Worm (Caenorhabditis elegans) whole organism, young adult: ENCODE results near the gene K03B4.4.

Source experiments
- F49E8.2 ChIP-seq: sonication (generic microtip); optimal IDR thresholded peaks from 3 replicates; lab custom pipeline; 2017; ENCODE audit warnings: missing genetic modification characterization, mild to moderate bottlenecking, missing compliant biosample characterization, antibody characterized with exemption, moderate library complexity; ENCODE audit not compliant: insufficient read depth
- F55B11.4 ChIP-seq: sonication (generic microtip); optimal IDR thresholded peaks from 2 replicates; lab custom pipeline; 2016; ENCODE audit warnings: missing compliant biosample characterization, missing genetic modification characterization, borderline replicate concordance; ENCODE audit not compliant: insufficient read depth
- F57A8.1 ChIP-seq: fragments of 200-800 bp; sonication (Bioruptor generic); optimal IDR thresholded peaks from 2 replicates; lab custom pipeline; 2018; ENCODE audit warnings: mild to moderate bottlenecking, missing genetic modification characterization, moderate library complexity, missing compliant biosample characterization
- F57C9.4 ChIP-seq: sonication (generic microtip); optimal IDR thresholded peaks from 2 replicates; lab custom pipeline; 2017; ENCODE audit warnings: mild to moderate bottlenecking, missing genetic modification characterization, missing compliant biosample characterization
- Y67H2A.10 ChIP-seq: fragments of 200-800 bp; sonication (Bioruptor generic); conservative IDR thresholded peaks from 2 replicates; pipeline ENCODE4 v1.3.6; 2022; ENCODE audit warnings: missing genetic modification reagents, missing genetic modification characterization, missing compliant biosample characterization
- ZK185.1 ChIP-seq: sonication (generic microtip); optimal IDR thresholded peaks from 2 replicates; lab custom pipeline; 2016; ENCODE audit warnings: mild to moderate bottlenecking, missing genetic modification characterization, missing compliant biosample characterization; ENCODE audit not compliant: poor library complexity, severe bottlenecking
- ama-1 ChIP-seq, 3 experiments: fragments of 150-350 bp in 1 of 3; sonication (generic microtip) in 2 of 3; optimal IDR thresholded peaks; 2 replicates each; lab custom pipeline; 2014 to 2018; ENCODE audit warnings: missing biosample characterization in 2 of 3, missing genetic modification characterization in 2 of 3, missing genetic modification reagents in 2 of 3
- attf-3 ChIP-seq: fragments of 200-800 bp; sonication (Bioruptor generic); conservative IDR thresholded peaks from 2 replicates; pipeline ENCODE4 v1.3.6; 2022; ENCODE audit warnings: missing genetic modification reagents, missing genetic modification characterization, missing compliant biosample characterization
- attf-5 ChIP-seq: fragments of 200-800 bp; sonication (Bioruptor generic); optimal IDR thresholded peaks from 2 replicates; lab custom pipeline; 2018; ENCODE audit warnings: mild to moderate bottlenecking, missing genetic modification characterization, missing compliant biosample characterization
- bed-1 ChIP-seq: fragments of 200-800 bp; sonication (Bioruptor generic); IDR thresholded peaks from 2 replicates; pipeline ENCODE4 v1.3.6; 2022; ENCODE audit warnings: missing genetic modification reagents, missing genetic modification characterization, missing compliant biosample characterization
- ceh-58 ChIP-seq: fragments of 200-800 bp; sonication (Bioruptor generic); IDR thresholded peaks from 2 replicates; pipeline ENCODE4 v1.3.6; 2022; ENCODE audit warnings: missing genetic modification characterization, missing compliant biosample characterization
- ceh-79 ChIP-seq: sonication (generic microtip); optimal IDR thresholded peaks from 2 replicates; lab custom pipeline; 2017; ENCODE audit warnings: mild to moderate bottlenecking, missing genetic modification characterization, missing compliant biosample characterization
- chd-7 ChIP-seq: sonication (generic microtip); optimal IDR thresholded peaks from 2 replicates; lab custom pipeline; 2016; ENCODE audit warnings: mild to moderate bottlenecking, missing genetic modification characterization, moderate library complexity, missing compliant biosample characterization
- egrh-3 ChIP-seq: fragments of 200-800 bp; sonication (Bioruptor generic); IDR thresholded peaks from 2 replicates; pipeline ENCODE4 v1.3.6; 2022; ENCODE audit warnings: missing genetic modification reagents, missing genetic modification characterization, missing compliant biosample characterization
- ekl-4 ChIP-seq: fragments of 200-800 bp; sonication (Bioruptor generic); IDR thresholded peaks from 2 replicates; pipeline ENCODE4 v1.3.6; 2022; ENCODE audit warnings: missing genetic modification reagents, missing genetic modification characterization, missing compliant biosample characterization
- fkh-3 ChIP-seq: sonication (generic microtip); optimal IDR thresholded peaks from 2 replicates; lab custom pipeline; 2016; ENCODE audit warnings: mild to moderate bottlenecking, missing genetic modification characterization, missing compliant biosample characterization
- gei-17 ChIP-seq: fragments of 200-800 bp; sonication (Bioruptor generic); optimal IDR thresholded peaks from 2 replicates; lab custom pipeline; 2018; ENCODE audit warnings: mild to moderate bottlenecking, missing genetic modification characterization, missing compliant biosample characterization
- hlh-12 ChIP-seq: sonication (generic microtip); optimal IDR thresholded peaks from 2 replicates; lab custom pipeline; 2016; ENCODE audit warnings: missing genetic modification characterization, missing compliant biosample characterization
- hlh-26 ChIP-seq: fragments of 200-800 bp; sonication (Bioruptor generic); conservative IDR thresholded peaks from 2 replicates; pipeline ENCODE4 v1.3.6; 2022; ENCODE audit warnings: missing genetic modification reagents, missing genetic modification characterization, missing compliant biosample characterization
- hmg-20 ChIP-seq: fragments of 200-800 bp; sonication (Bioruptor generic); IDR thresholded peaks from 2 replicates; pipeline ENCODE4 v1.3.6; 2022; ENCODE audit warnings: missing genetic modification reagents, missing genetic modification characterization, missing compliant biosample characterization
- hrde-1 ChIP-seq: sonication (generic microtip); optimal IDR thresholded peaks from 2 replicates; lab custom pipeline; 2016; ENCODE audit warnings: missing genetic modification characterization, mild to moderate bottlenecking, missing compliant biosample characterization, moderate library complexity, missing genotype, missing genetic modification reagents, borderline replicate concordance
- hsf-1 ChIP-seq: fragments of 200-800 bp; sonication (Bioruptor generic); IDR thresholded peaks from 2 replicates; pipeline ENCODE4 v1.3.6; 2022; ENCODE audit warnings: missing genetic modification reagents, missing genetic modification characterization, missing compliant biosample characterization
- lin-35 ChIP-seq, 3 experiments: fragments of 150-350 bp in 2 of 3; sonication (generic microtip) in 1 of 3; optimal IDR thresholded peaks; 2 replicates each; lab custom pipeline; 2014 to 2018; ENCODE audit warnings: missing biosample characterization in 3 of 3, missing genetic modification characterization in 3 of 3, missing genetic modification reagents in 3 of 3
- madf-10 ChIP-seq: sonication (generic microtip); optimal IDR thresholded peaks from 2 replicates; lab custom pipeline; 2016; ENCODE audit warnings: mild to moderate bottlenecking, missing genetic modification characterization, missing compliant biosample characterization
- madf-6 ChIP-seq: fragments of 200-800 bp; sonication (Bioruptor generic); IDR thresholded peaks from 2 replicates; pipeline ENCODE4 v1.3.6; 2022; ENCODE audit warnings: missing genetic modification reagents, missing genetic modification characterization, missing compliant biosample characterization
- nfya-1 ChIP-seq: sonication (generic microtip); optimal IDR thresholded peaks from 2 replicates; lab custom pipeline; 2017; ENCODE audit warnings: antibody characterized with exemption, missing compliant biosample characterization, missing genetic modification characterization, borderline replicate concordance; ENCODE audit not compliant: insufficient read depth
- nfya-2 ChIP-seq: fragments of 200-800 bp; sonication (Bioruptor generic); IDR thresholded peaks from 2 replicates; pipeline ENCODE4 v1.3.6; 2022; ENCODE audit warnings: missing genetic modification reagents, missing genetic modification characterization, missing compliant biosample characterization
- nhr-120 ChIP-seq: fragments of 200-800 bp; sonication (Bioruptor generic); IDR thresholded peaks from 2 replicates; pipeline ENCODE4 v1.3.6; 2022; ENCODE audit warnings: missing genetic modification characterization, missing compliant biosample characterization
- nhr-179 ChIP-seq: sonication (generic microtip); optimal IDR thresholded peaks from 2 replicates; lab custom pipeline; 2016; ENCODE audit warnings: mild to moderate bottlenecking, missing genetic modification characterization, missing compliant biosample characterization
- nhr-27 ChIP-seq: fragments of 200-800 bp; sonication (Bioruptor generic); optimal IDR thresholded peaks from 2 replicates; lab custom pipeline; 2018; ENCODE audit warnings: mild to moderate bottlenecking, missing genetic modification characterization, moderate library complexity, missing compliant biosample characterization
- nhr-80 ChIP-seq: sonication (generic microtip); optimal IDR thresholded peaks from 2 replicates; lab custom pipeline; 2016; ENCODE audit warnings: missing genetic modification characterization, missing compliant biosample characterization
- pbrm-1 ChIP-seq: fragments of 200-800 bp; sonication (Bioruptor generic); IDR thresholded peaks from 2 replicates; pipeline ENCODE4 v1.3.6; 2022; ENCODE audit warnings: missing genetic modification reagents, missing genetic modification characterization, missing compliant biosample characterization
- pha-4 ChIP-seq: fragments of 150-350 bp; sonication (generic microtip); optimal IDR thresholded peaks from 2 replicates; lab custom pipeline; 2014; ENCODE audit warnings: missing biosample characterization, missing genetic modification reagents, missing genetic modification characterization
- rcor-1 ChIP-seq: fragments of 200-800 bp; sonication (Bioruptor generic); IDR thresholded peaks from 2 replicates; pipeline ENCODE4 v1.3.6; 2022; ENCODE audit warnings: missing genetic modification reagents, missing genetic modification characterization, missing compliant biosample characterization
- rec-8 ChIP-seq, 2 experiments: sonication (generic microtip); optimal IDR thresholded peaks; 2 replicates each; lab custom pipeline; 2016; ENCODE audit warnings: mild to moderate bottlenecking in 2 of 2, missing genetic modification characterization in 2 of 2, missing genetic modification reagents in 2 of 2, missing genotype in 2 of 2, missing biosample characterization in 1 of 2, missing compliant biosample characterization in 1 of 2, moderate library complexity in 1 of 2
- rpc-1 ChIP-seq, 2 experiments: fragments of 150-350 bp in 1 of 2; sonication (generic microtip) in 1 of 2; optimal IDR thresholded peaks; 2 replicates each; lab custom pipeline; 2014 to 2018; ENCODE audit warnings: missing biosample characterization in 1 of 2, missing genetic modification characterization in 1 of 2, missing genetic modification reagents in 1 of 2, missing genotype in 1 of 2
- sea-2 ChIP-seq: fragments of 200-800 bp; sonication (Bioruptor generic); IDR thresholded peaks from 2 replicates; pipeline ENCODE4 v1.3.6; 2022; ENCODE audit warnings: missing genetic modification characterization, missing compliant biosample characterization
- sptf-2 ChIP-seq: fragments of 200-800 bp; sonication (Bioruptor generic); optimal IDR thresholded peaks from 2 replicates; lab custom pipeline; 2018; ENCODE audit warnings: mild to moderate bottlenecking, missing genetic modification characterization, missing compliant biosample characterization
- tlf-1 ChIP-seq: fragments of 200-800 bp; sonication (Bioruptor generic); optimal IDR thresholded peaks from 2 replicates; lab custom pipeline; 2018; ENCODE audit warnings: mild to moderate bottlenecking, missing genetic modification characterization, missing compliant biosample characterization
- unc-130 ChIP-seq: sonication (generic microtip); optimal IDR thresholded peaks from 2 replicates; lab custom pipeline; 2016; ENCODE audit warnings: missing genetic modification reagents, missing genetic modification characterization, missing compliant biosample characterization
- unc-62 ChIP-seq: fragments of 150-350 bp; optimal IDR thresholded peaks from 2 replicates; lab custom pipeline; 2014; ENCODE audit warnings: missing biosample characterization, missing genetic modification reagents, missing genetic modification characterization
- xnd-1 ChIP-seq: sonication (generic microtip); optimal IDR thresholded peaks from 2 replicates; lab custom pipeline; 2016; ENCODE audit warnings: missing genotype, missing genetic modification reagents, missing genetic modification characterization, missing compliant biosample characterization
- zfh-2 ChIP-seq: fragments of 200-800 bp; sonication (Bioruptor generic); conservative IDR thresholded peaks from 2 replicates; pipeline ENCODE4 v1.3.6; 2022; ENCODE audit warnings: missing genetic modification reagents, missing genetic modification characterization, missing compliant biosample characterization
- zim-3 ChIP-seq: sonication (generic microtip); optimal IDR thresholded peaks from 2 replicates; lab custom pipeline; 2017; ENCODE audit warnings: mild to moderate bottlenecking, missing genetic modification characterization, moderate library complexity, missing compliant biosample characterization
- ztf-3 ChIP-seq: fragments of 200-800 bp; sonication (Bioruptor generic); optimal IDR thresholded peaks from 2 replicates; lab custom pipeline; 2018; ENCODE audit warnings: mild to moderate bottlenecking, missing genetic modification characterization, missing compliant biosample characterization
- ztf-6 ChIP-seq: fragments of 200-800 bp; sonication (Bioruptor generic); IDR thresholded peaks from 2 replicates; pipeline ENCODE4 v1.3.6; 2022; ENCODE audit warnings: missing genetic modification reagents, missing genetic modification characterization, missing compliant biosample characterization

K03B4.4 gene

DNA sequence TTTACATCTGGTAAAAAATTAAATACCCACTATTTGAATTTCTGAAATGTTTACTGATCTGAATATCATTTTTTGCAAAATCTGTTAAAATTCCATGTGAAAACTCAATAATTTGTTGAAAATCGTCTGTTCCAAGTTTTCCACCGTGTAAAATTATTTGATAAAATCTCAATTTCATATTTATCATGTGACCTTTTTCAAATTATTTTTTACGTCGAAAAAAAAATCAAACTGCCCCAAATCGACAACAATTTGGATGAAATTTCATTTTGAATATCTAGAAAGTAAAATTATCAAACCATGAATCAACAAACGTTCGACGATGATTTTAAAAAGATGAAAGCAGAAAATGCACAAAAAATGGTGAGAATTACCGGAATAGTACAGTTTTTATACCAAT, 26.6 kb upstream of the K03B4.4 start, which contains the start of gene F41F3.9:
TSS of gene F41F3.9 (plus strand) at position 301 of the 400 bp plus-strand sequence.
- TF ChIP-seq Y67H2A.10 (GFP tag; lab: Robert Waterston, UW), result no peak
- TF ChIP-seq ceh-58 (GFP tag; lab: Robert Waterston, UW), result no peak
- TF ChIP-seq ztf-3, result no peak
- no peak for TF ChIP-seq madf-6 (GFP tag; lab: Robert Waterston, UW)
- TF ChIP-seq rec-8 (tag; optimal IDR thresholded peaks at IDR 0.05; lab: Kevin White, UChicago), result no peak
- no peak for TF ChIP-seq zim-3
- no peak for TF ChIP-seq sptf-2 (GFP tag; lab: Kevin White, UChicago)
- no peak for TF ChIP-seq nhr-27 (tag; lab: Kevin White, UChicago)
- no peak for TF ChIP-seq ZK185.1 (tag; lab: Kevin White, UChicago)
- no peak for TF ChIP-seq madf-10 (tag; lab: Kevin White, UChicago)
- no peak for TF ChIP-seq attf-5
- no peak for TF ChIP-seq attf-3 (GFP tag; lab: Robert Waterston, UW)
- no peak for TF ChIP-seq chd-7 (tag; lab: Kevin White, UChicago)
- TF ChIP-seq nhr-179 (tag; lab: Kevin White, UChicago), result no peak
- TF ChIP-seq, all 124 proteins: peak for 0

DNA sequence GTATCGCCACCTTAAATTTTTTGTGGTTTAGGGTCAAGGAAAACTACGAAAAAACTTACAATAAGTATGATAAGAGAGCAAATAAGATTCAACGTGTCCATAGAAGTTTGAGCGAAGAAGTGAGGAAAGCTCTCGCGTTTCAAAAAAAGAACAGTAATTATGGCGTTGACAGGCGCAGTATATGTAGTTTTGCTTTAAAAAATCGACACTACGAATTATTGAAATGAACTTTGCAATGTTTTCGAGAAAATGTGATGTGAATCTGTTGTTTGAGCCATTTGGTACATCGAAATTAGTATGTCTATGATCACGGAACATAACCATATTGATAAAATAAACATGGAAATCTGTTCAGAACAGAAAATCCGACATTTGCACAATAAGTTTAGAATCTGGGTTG, 19.4 kb upstream of the K03B4.4 start, which contains the start of gene srx-74:
TSS of gene srx-74 (minus strand) at position 101 of the 400 bp plus-strand sequence.
- no peak for TF ChIP-seq egrh-3 (GFP tag; lab: Robert Waterston, UW)
- TF ChIP-seq nhr-120 (GFP tag; lab: Robert Waterston, UW), result no peak
- no peak for TF ChIP-seq nfya-1 (tag; lab: Kevin White, UChicago)
- no peak for TF ChIP-seq nfya-2 (GFP tag; lab: Robert Waterston, UW)
- no peak for TF ChIP-seq unc-130
- no peak for TF ChIP-seq ama-1 (optimal IDR thresholded peaks at IDR 0.05; lab: Kevin White, UChicago)
- no peak for TF ChIP-seq ama-1 (GFP tag; optimal IDR thresholded peaks at IDR 0.05; lab: Kevin White, UChicago)
- TF ChIP-seq pha-4 (tag; lab: Kevin White, UChicago), result no peak
- TF ChIP-seq F57A8.1 (GFP tag; lab: Kevin White, UChicago), result no peak
- TF ChIP-seq unc-62 (GFP tag; lab: Kevin White, UChicago), result no peak
- no peak for TF ChIP-seq pbrm-1
- no peak for TF ChIP-seq ztf-6 (GFP tag; lab: Robert Waterston, UW)
- no peak for TF ChIP-seq hmg-20
- TF ChIP-seq fkh-3 (tag; lab: Kevin White, UChicago), result no peak
- no peak for TF ChIP-seq zfh-2 (GFP tag; lab: Robert Waterston, UW)
- TF ChIP-seq F57C9.4 (tag; lab: Kevin White, UChicago), result no peak
- no peak for TF ChIP-seq attf-5
- no peak for TF ChIP-seq hsf-1 (GFP tag; lab: Robert Waterston, UW)
- TF ChIP-seq lin-35 (GFP tag; optimal IDR thresholded peaks at IDR 0.05; lab: Kevin White, UChicago), result no peak
- no peak for TF ChIP-seq ekl-4
- no peak for TF ChIP-seq bed-1
- TF ChIP-seq, all 124 proteins: peak for 0

DNA sequence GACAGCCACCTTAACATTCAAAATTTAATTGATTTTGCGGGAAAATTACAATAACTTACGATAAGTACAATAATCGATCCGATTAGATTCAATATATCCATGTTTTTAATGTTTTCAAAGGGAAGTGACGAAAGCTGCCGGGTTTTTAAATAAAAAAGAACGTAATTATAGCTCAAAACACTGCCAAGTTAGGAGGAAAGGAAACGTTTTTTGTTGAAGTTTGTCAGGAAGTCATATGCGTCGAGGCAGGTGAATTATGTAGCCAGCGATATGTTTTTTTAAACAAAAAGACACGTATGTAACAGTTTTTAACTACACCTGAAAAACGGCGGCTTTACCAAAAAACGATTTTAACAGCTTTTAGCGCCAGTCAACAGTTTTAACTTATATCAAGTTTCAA, 16.1 kb upstream of the K03B4.4 start, which contains the start of gene srx-73:
TSS of gene srx-73 (minus strand) at position 101 of the 400 bp plus-strand sequence.
- TF ChIP-seq hrde-1 (tag; lab: Kevin White, UChicago), result no peak
- no peak for TF ChIP-seq tlf-1 (GFP tag; lab: Kevin White, UChicago)
- TF ChIP-seq lin-35 (GFP tag; optimal IDR thresholded peaks at IDR 0.05; lab: Kevin White, UChicago), result no peak
- no peak for TF ChIP-seq rcor-1 (GFP tag; lab: Robert Waterston, UW)
- TF ChIP-seq nhr-80 (tag; lab: Kevin White, UChicago), result no peak
- no peak for TF ChIP-seq sea-2 (GFP tag; lab: Robert Waterston, UW)
- TF ChIP-seq gei-17, result no peak
- no peak for TF ChIP-seq attf-3 (GFP tag; lab: Robert Waterston, UW)
- TF ChIP-seq F49E8.2 (tag; lab: Kevin White, UChicago), result no peak
- TF ChIP-seq pha-4 (tag; lab: Kevin White, UChicago), result no peak
- no peak for TF ChIP-seq ceh-79 (tag; lab: Kevin White, UChicago)
- no peak for TF ChIP-seq F55B11.4 (tag; lab: Kevin White, UChicago)
- TF ChIP-seq rpc-1 (optimal IDR thresholded peaks at IDR 0.05; lab: Kevin White, UChicago), result no peak
- no peak for TF ChIP-seq rpc-1 (tag; optimal IDR thresholded peaks at IDR 0.05; lab: Kevin White, UChicago)
- no peak for TF ChIP-seq hlh-26
- TF ChIP-seq madf-6 (GFP tag; lab: Robert Waterston, UW), result no peak
- no peak for TF ChIP-seq xnd-1 (tag; lab: Kevin White, UChicago)
- TF ChIP-seq hlh-12, result no peak
